Worm (Caenorhabditis elegans): ENCODE data around the gene sptl-1.

DNA sequence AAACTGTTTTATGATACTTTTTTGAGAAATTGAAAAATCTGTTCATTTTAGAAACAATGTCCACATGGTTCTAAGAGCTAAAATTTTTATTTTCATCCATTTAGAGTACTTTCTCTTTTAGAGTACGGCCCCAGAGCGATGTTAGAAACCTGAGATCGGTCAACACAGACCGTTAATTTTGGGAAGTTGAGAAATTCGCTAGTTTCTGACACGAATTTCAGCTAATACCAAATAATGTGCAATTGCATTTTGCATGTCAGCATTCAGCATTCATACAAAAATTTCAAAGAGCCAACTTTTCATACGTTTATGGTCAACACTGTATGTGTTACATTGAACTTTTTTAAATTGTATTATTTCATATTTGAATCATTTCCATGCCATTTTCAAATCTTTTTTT is 46.7 kb upstream of the sptl-1 start:
- no peak for TF ChIP-seq lin-26 (GFP tag; IDR thresholded peaks at IDR 0.05)
- TF ChIP-seq zfh-2 (GFP tag; conservative IDR thresholded peaks at IDR 0.05) = no peak
- no peak for TF ChIP-seq let-526 (GFP tag; IDR thresholded peaks at IDR 0.05)
- TF ChIP-seq dpl-1 (GFP tag; optimal IDR thresholded peaks at IDR 0.05) = no peak
- no peak for TF ChIP-seq nhr-179 (tag; optimal IDR thresholded peaks at IDR 0.05)
- no peak for TF ChIP-seq snpc-4 (GFP tag; optimal IDR thresholded peaks at IDR 0.05)
- TF ChIP-seq snpc-4 (tag; optimal IDR thresholded peaks at IDR 0.05) = no peak
- TF ChIP-seq efl-1 (GFP tag; optimal IDR thresholded peaks at IDR 0.05) = no peak
- no peak for TF ChIP-seq chd-7 (tag; optimal IDR thresholded peaks at IDR 0.05)

Measured in whole organism, young adult.